Worm (Caenorhabditis elegans): ENCODE data around the gene F20D6.5.

The F20D6.5 gene

ce11 chrV:8161699-8162098, at the start of gene F20D6.5:
Gene F20D6.5 (plus strand): TSS chrV:8161957.
- TF ChIP-seq med-1 (GFP tag; optimal IDR thresholded peaks at IDR 0.05; ENCODE audit: insufficient read depth) (no peak), ztf-29 (GFP tag; IDR thresholded peaks at IDR 0.05) (no peak), tab-1 (GFP tag; IDR thresholded peaks at IDR 0.05) (no peak), klf-2 (GFP tag; conservative IDR thresholded peaks at IDR 0.05) (no peak), T22C8.4 (GFP tag; IDR thresholded peaks at IDR 0.05) (no peak), ref-1 (GFP tag; conservative IDR thresholded peaks at IDR 0.05) (no peak), flt-1 (GFP tag; IDR thresholded peaks at IDR 0.05) (no peak), ztf-23 (GFP tag; IDR thresholded peaks at IDR 0.05) (no peak), cog-1 (tag; optimal IDR thresholded peaks at IDR 0.05) (no peak)

DNA sequence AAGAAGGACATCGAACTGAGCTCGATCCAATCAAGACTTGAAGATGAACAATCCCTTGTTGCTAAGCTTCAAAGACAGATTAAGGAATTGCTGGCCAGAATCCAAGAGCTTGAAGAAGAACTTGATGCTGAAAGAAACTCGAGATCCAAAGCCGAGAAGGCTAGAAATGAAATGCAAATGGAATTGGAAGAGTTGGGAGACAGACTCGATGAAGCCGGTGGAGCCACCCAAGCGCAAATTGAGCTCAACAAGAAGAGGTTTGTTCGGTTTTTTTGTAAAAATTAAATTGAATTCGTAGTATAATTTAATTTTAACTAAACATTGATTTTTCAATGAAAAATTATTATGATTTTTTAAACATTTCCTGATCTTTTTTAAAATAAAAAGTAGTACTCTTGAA, 47.2 kb upstream of the F20D6.5 start:
- TF ChIP-seq ztf-29 (GFP tag; IDR thresholded peaks at IDR 0.05) (no peak), med-1 (GFP tag; optimal IDR thresholded peaks at IDR 0.05; ENCODE audit: insufficient read depth) (no peak), ztf-23 (GFP tag; IDR thresholded peaks at IDR 0.05) (no peak), T22C8.4 (GFP tag; IDR thresholded peaks at IDR 0.05) (no peak), klf-2 (GFP tag; conservative IDR thresholded peaks at IDR 0.05) (no peak), cog-1 (tag; optimal IDR thresholded peaks at IDR 0.05) (no peak), flt-1 (GFP tag; IDR thresholded peaks at IDR 0.05) (no peak), tab-1 (GFP tag; IDR thresholded peaks at IDR 0.05) (no peak), ref-1 (GFP tag; conservative IDR thresholded peaks at IDR 0.05) (no peak)

- TF ChIP-seq flt-1 (GFP tag; IDR thresholded peaks at IDR 0.05) (no peak), tab-1 (GFP tag; IDR thresholded peaks at IDR 0.05) (no peak), klf-2 (GFP tag; conservative IDR thresholded peaks at IDR 0.05) (no peak), ztf-29 (GFP tag; IDR thresholded peaks at IDR 0.05) (no peak), T22C8.4 (GFP tag; IDR thresholded peaks at IDR 0.05) (no peak), ref-1 (GFP tag; conservative IDR thresholded peaks at IDR 0.05) (no peak), cog-1 (tag; optimal IDR thresholded peaks at IDR 0.05) (no peak), med-1 (GFP tag; optimal IDR thresholded peaks at IDR 0.05; ENCODE audit: insufficient read depth) (no peak), ztf-23 (GFP tag; IDR thresholded peaks at IDR 0.05) (no peak)
Observed at ce11 chrV:8117964-8118363, 43.8 kb upstream of the F20D6.5 start, which contains the start of gene D1014.7. Gene D1014.7 (plus strand): TSS chrV:8118264.

DNA sequence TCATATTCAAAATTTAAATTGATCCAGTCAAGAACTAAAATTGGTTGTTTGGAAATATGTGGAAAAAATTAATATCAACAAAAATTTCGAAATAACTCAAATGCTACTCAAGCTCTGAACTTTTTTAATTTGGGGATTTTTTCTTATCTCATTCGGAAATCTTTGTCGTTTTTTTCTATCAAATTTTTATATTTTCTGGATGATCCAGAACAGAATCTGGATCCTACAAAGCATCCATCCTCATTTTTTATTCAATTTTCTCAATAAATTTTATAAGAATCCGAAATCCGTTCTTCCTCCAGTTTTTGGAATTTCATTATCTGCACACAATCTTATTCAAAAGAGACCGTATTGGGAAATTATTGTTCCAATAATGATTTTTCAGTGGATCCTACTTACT, 40.9 kb upstream of the F20D6.5 start, which contains the start of gene D1014.6:
D1014.6 (plus strand) TSS at position 301 of the 400 bp plus-strand sequence.
- TF ChIP-seq tab-1 (GFP tag; IDR thresholded peaks at IDR 0.05) (no peak), med-1 (GFP tag; optimal IDR thresholded peaks at IDR 0.05; ENCODE audit: insufficient read depth) (no peak), flt-1 (GFP tag; IDR thresholded peaks at IDR 0.05) (no peak), ref-1 (GFP tag; conservative IDR thresholded peaks at IDR 0.05) (no peak), klf-2 (GFP tag; conservative IDR thresholded peaks at IDR 0.05) (no peak), T22C8.4 (GFP tag; IDR thresholded peaks at IDR 0.05) (no peak), ztf-23 (GFP tag; IDR thresholded peaks at IDR 0.05) (no peak), cog-1 (tag; optimal IDR thresholded peaks at IDR 0.05) (no peak), ztf-29 (GFP tag; IDR thresholded peaks at IDR 0.05) (no peak)

DNA sequence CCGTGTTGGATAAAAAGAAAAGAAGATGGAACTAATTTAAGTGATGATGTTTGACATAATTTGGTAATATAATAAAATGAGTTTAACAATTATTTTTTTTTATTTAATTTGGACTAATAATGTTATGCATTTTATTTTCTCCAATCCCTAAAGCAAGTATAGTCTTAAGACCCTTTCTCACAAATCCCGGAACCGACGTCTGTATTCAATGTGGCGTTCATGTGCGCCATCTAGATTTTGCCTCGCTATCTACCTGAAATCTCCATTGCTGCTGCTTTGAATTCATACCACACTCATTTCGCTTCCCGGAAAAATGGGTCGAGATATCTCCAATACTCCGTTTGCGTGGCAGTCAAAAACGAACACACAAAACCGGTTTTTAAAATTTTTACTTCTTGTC, 38.4 kb upstream of the F20D6.5 start, which contains the start of gene D1014.5:
D1014.5 (plus strand) TSS at position 301 of the 400 bp plus-strand sequence.
- TF ChIP-seq ztf-29 (GFP tag; IDR thresholded peaks at IDR 0.05) (no peak), T22C8.4 (GFP tag; IDR thresholded peaks at IDR 0.05) (no peak), cog-1 (tag; optimal IDR thresholded peaks at IDR 0.05) (no peak), ztf-23 (GFP tag; IDR thresholded peaks at IDR 0.05) (no peak), med-1 (GFP tag; optimal IDR thresholded peaks at IDR 0.05; ENCODE audit: insufficient read depth) (no peak), tab-1 (GFP tag; IDR thresholded peaks at IDR 0.05) (no peak), ref-1 (GFP tag; conservative IDR thresholded peaks at IDR 0.05) (no peak)

DNA sequence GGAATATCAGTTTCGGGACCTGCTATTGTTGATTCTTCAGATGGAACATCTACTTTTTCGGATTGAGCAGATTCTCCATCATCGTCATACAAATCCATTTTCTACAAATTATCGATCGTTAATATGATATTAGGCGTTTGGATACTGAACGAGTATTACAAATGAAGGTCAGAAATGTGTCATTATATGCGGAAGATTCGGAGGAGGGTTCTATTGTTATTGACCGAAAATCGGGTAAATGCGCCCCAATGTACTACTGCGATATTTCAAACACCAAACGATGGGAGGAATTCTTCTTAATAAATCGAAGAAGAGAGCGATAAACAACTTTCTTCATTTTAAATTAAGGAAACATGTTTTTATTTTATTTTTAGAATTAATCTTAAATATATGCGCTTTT, 32.5 kb upstream of the F20D6.5 start, which contains the start of gene spr-1:
spr-1 (minus strand) TSS at position 101 of the 400 bp plus-strand sequence.
- TF ChIP-seq klf-2 (GFP tag; conservative IDR thresholded peaks at IDR 0.05), result no peak
- TF ChIP-seq tab-1 (GFP tag; IDR thresholded peaks at IDR 0.05), result no peak
- TF ChIP-seq ztf-29 (GFP tag; IDR thresholded peaks at IDR 0.05), result no peak
- no peak for TF ChIP-seq med-1 (GFP tag; optimal IDR thresholded peaks at IDR 0.05; ENCODE audit: insufficient read depth)
- TF ChIP-seq cog-1 (tag; optimal IDR thresholded peaks at IDR 0.05), result no peak
- TF ChIP-seq ref-1 (GFP tag; conservative IDR thresholded peaks at IDR 0.05), result no peak
- no peak for TF ChIP-seq flt-1 (GFP tag; IDR thresholded peaks at IDR 0.05)
- no peak for TF ChIP-seq T22C8.4 (GFP tag; IDR thresholded peaks at IDR 0.05)
- no peak for TF ChIP-seq ztf-23 (GFP tag; IDR thresholded peaks at IDR 0.05)

ce11 chrV:8129719-8130118, 32.0 kb upstream of the F20D6.5 start:
- no peak for TF ChIP-seq cog-1 (tag; optimal IDR thresholded peaks at IDR 0.05)
- no peak for TF ChIP-seq flt-1 (GFP tag; IDR thresholded peaks at IDR 0.05)
- no peak for TF ChIP-seq klf-2 (GFP tag; conservative IDR thresholded peaks at IDR 0.05)
- TF ChIP-seq med-1 (GFP tag; optimal IDR thresholded peaks at IDR 0.05; ENCODE audit: insufficient read depth), result no peak
- no peak for TF ChIP-seq T22C8.4 (GFP tag; IDR thresholded peaks at IDR 0.05)
- TF ChIP-seq ztf-29 (GFP tag; IDR thresholded peaks at IDR 0.05), result no peak
- TF ChIP-seq ztf-23 (GFP tag; IDR thresholded peaks at IDR 0.05), result no peak
- no peak for TF ChIP-seq ref-1 (GFP tag; conservative IDR thresholded peaks at IDR 0.05)
- no peak for TF ChIP-seq tab-1 (GFP tag; IDR thresholded peaks at IDR 0.05)

DNA sequence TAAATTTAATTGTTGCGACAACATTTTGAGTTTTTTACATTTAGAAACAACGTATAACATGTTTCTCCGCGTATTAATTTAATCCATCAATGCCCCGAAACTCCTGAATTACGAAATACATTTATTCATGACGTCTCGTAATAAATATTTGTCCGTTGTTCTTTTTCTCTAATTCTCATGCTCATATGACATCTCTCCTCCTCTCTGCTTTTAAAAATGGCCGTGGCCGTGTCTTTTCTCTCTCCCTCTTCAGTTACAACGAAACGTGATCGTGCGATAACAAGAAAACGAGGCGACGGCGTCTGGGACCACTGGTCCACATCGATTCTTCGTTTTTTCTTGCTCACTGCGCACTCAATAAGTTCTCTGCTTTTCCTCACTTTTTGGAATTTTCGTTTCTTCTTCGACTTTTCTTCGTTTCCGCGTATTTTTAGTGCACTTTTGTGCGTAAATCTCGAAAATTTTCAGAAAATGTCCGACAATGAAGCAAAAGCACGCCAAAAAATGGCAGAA, 31.6 kb upstream of the F20D6.5 start, which contains the start of gene snap-1:
snap-1 (plus strand) TSS at position 463 of the 513 bp plus-strand sequence.
- no peak for TF ChIP-seq med-1 (GFP tag; optimal IDR thresholded peaks at IDR 0.05; ENCODE audit: insufficient read depth)
- TF ChIP-seq flt-1 (GFP tag; IDR thresholded peaks at IDR 0.05), result no peak
- no peak for TF ChIP-seq ztf-29 (GFP tag; IDR thresholded peaks at IDR 0.05)
- no peak for TF ChIP-seq tab-1 (GFP tag; IDR thresholded peaks at IDR 0.05)
- TF ChIP-seq ref-1 (GFP tag; conservative IDR thresholded peaks at IDR 0.05), result no peak
- no peak for TF ChIP-seq T22C8.4 (GFP tag; IDR thresholded peaks at IDR 0.05)
- TF ChIP-seq ztf-23 (GFP tag; IDR thresholded peaks at IDR 0.05), result no peak
- TF ChIP-seq klf-2 (GFP tag; conservative IDR thresholded peaks at IDR 0.05), result no peak
- TF ChIP-seq cog-1 (tag; optimal IDR thresholded peaks at IDR 0.05), result no peak

DNA sequence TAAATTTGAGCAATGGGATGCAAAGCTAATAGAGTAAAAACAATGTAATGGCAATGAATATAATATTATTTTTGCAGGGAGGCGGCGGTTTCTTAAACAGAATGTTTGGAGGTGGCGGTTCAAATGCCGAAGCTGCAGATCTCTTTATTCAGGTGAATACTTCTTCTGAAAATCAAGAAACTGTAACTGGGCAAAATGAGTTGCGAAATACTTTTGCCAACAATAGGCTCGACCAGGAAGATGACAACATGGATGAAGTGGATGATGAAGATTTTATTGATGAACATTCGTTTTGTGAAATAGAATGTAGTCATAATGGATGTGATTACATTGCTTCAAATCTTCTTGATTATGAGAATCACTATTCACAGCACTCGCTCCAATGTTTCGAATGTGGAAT, 30.9 kb upstream of the F20D6.5 start:
- TF ChIP-seq ztf-29 (GFP tag; IDR thresholded peaks at IDR 0.05) (no peak), klf-2 (GFP tag; conservative IDR thresholded peaks at IDR 0.05) (no peak), ztf-23 (GFP tag; IDR thresholded peaks at IDR 0.05) (no peak), cog-1 (tag; optimal IDR thresholded peaks at IDR 0.05) (no peak), flt-1 (GFP tag; IDR thresholded peaks at IDR 0.05) (no peak)

Data from whole organism, midembryonic.